Fruit fly (Drosophila melanogaster): ENCODE results near the gene CG11029.

The CG11029 gene

dm6 chr2L:5724521-5725023 is 21.4 kb upstream of the CG11029 start, which contains the start of gene CG11030 (continued):
- TF ChIP-seq Deaf1 (tag; optimal IDR thresholded peaks at IDR 0.05) (peak; percentile 59), CG11247 (GFP tag; IDR thresholded peaks at IDR 0.05) (peak; percentile 54; the same call in 1 of the 2 replicates), luna (GFP tag; optimal IDR thresholded peaks at IDR 0.05) (no peak), oc (tag; optimal IDR thresholded peaks at IDR 0.05) (no peak), nau (GFP tag; optimal IDR thresholded peaks at IDR 0.05) (no peak), CG15696 (tag; optimal IDR thresholded peaks at IDR 0.05) (no peak), fd102C (GFP tag; optimal IDR thresholded peaks at IDR 0.05) (no peak), CG13296 (GFP tag; optimal IDR thresholded peaks at IDR 0.05) (no peak), Mrtf (GFP tag; IDR thresholded peaks at IDR 0.05) (no peak), chinmo (GFP tag; IDR thresholded peaks at IDR 0.05; ENCODE audit: partially characterized antibody) (peak; percentile 99), trh (GFP tag; optimal IDR thresholded peaks at IDR 0.05) (no peak), her (GFP tag; optimal IDR thresholded peaks at IDR 0.05) (peak; percentile 14), sna (GFP tag; IDR thresholded peaks at IDR 0.05; ENCODE audit: partially characterized antibody) (peak; percentile 98), MTF-1 (GFP tag; optimal IDR thresholded peaks at IDR 0.05; ENCODE audit: borderline replicate concordance) (no peak), D19B (GFP tag; optimal IDR thresholded peaks at IDR 0.05) (no peak), esg (GFP tag; conservative IDR thresholded peaks at IDR 0.05) (no peak), HLH4C (GFP tag; IDR thresholded peaks at IDR 0.05; ENCODE audit: partially characterized antibody) (peak; percentile 99), CG12659 (GFP tag; optimal IDR thresholded peaks at IDR 0.05) (peak; percentile 44), CG7745 (tag; optimal IDR thresholded peaks at IDR 0.05) (no peak), CG7372 (GFP tag; IDR thresholded peaks at IDR 0.05) (no peak), CG6791 (GFP tag; IDR thresholded peaks at IDR 0.05; ENCODE audit: partially characterized antibody) (peak; percentile 100), CG11085 (GFP tag; IDR thresholded peaks at IDR 0.05) (no peak), CG3163 (GFP tag; optimal IDR thresholded peaks at IDR 0.05) (no peak), CG31224 (GFP tag; IDR thresholded peaks at IDR 0.05) (no peak), jumu (GFP tag; optimal IDR thresholded peaks at IDR 0.05) (no peak), tx (GFP tag; optimal IDR thresholded peaks at IDR 0.05) (no peak), jigr1 (GFP tag; IDR thresholded peaks at IDR 0.05) (no peak), CG3407 (GFP tag; optimal IDR thresholded peaks at IDR 0.05) (no peak), CG12104 (GFP tag; optimal IDR thresholded peaks at IDR 0.05) (no peak), bcd (GFP tag; optimal IDR thresholded peaks at IDR 0.05) (peak; percentile 8), CG32767 (GFP tag; IDR thresholded peaks at IDR 0.05) (no peak), Dref (GFP tag; IDR thresholded peaks at IDR 0.05) (peak; percentile 100), stwl (tag; optimal IDR thresholded peaks at IDR 0.05) (peak; percentile 57), Ada2b (GFP tag; IDR thresholded peaks at IDR 0.05) (no peak), CG3065 (GFP tag; optimal IDR thresholded peaks at IDR 0.05) (no peak), lola (GFP tag; optimal IDR thresholded peaks at IDR 0.05) (peak in 1 of 3 experiments; percentile 5), amos (GFP tag; IDR thresholded peaks at IDR 0.05; ENCODE audit: partially characterized antibody) (peak; percentile 100), chif (GFP tag; optimal IDR thresholded peaks at IDR 0.05) (no peak), usp (GFP tag; optimal IDR thresholded peaks at IDR 0.05) (no peak), peb (GFP tag; IDR thresholded peaks at IDR 0.05) (0 out of 2 replicates have a peak, but pooled peaks have one; percentile 18), CG2116 (GFP tag; optimal IDR thresholded peaks at IDR 0.05) (peak; percentile 85), CG10959 (GFP tag; IDR thresholded peaks at IDR 0.05) (no peak), CG5245 (GFP tag; optimal IDR thresholded peaks at IDR 0.05) (no peak), Sox102F (GFP tag; optimal IDR thresholded peaks at IDR 0.05) (no peak), Dek (tag; optimal IDR thresholded peaks at IDR 0.05) (peak; percentile 22), phol (tag; optimal IDR thresholded peaks at IDR 0.05) (peak; percentile 9), Sry-δ (GFP tag; optimal IDR thresholded peaks at IDR 0.05) (peak; percentile 92), lab (GFP tag; optimal IDR thresholded peaks at IDR 0.05) (no peak), gsb-n (tag; optimal IDR thresholded peaks at IDR 0.05) (no peak), pb (GFP tag; optimal IDR thresholded peaks at IDR 0.05) (no peak)

All from whole organism, embryonic.